Worm (Caenorhabditis elegans): ENCODE measurements around the gene K12H6.5.

DNA sequence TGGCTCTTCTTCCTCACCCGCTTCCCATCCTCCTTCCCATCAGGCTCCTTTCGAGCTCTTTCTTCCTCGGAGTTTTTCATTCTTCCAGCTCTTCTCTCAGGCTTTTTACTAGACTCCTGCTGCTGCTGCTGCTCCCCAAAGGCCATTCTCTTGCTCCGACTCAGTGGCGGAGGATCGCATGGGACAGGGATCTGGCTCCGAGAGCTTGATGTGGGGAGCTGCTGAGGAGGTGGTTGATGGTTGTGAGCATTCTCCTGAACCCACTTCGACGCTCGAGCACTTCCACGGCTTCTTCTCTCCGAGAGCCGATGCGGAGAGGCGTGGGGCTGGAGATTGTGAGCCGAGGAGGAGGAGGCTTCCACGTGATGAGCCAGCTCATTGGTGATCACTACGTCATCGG, 40.2 kb downstream of the K12H6.5 start:
- no peak for TF ChIP-seq cog-1 (tag; optimal IDR thresholded peaks at IDR 0.05)
- TF ChIP-seq T22C8.4 (GFP tag; IDR thresholded peaks at IDR 0.05): no peak
